Worm (Caenorhabditis elegans) whole organism, mixed stage, embryonic: ENCODE data around the gene B0252.1.

ENCODE experiments used
- M03D4.4 ChIP-seq: sonication (generic microtip); optimal IDR thresholded peaks from 2 replicates; lab custom pipeline; 2017; ENCODE audit warnings: mild to moderate bottlenecking, missing genetic modification characterization, missing compliant biosample characterization
- blmp-1 ChIP-seq: fragments of 150-350 bp; optimal IDR thresholded peaks from 2 replicates; lab custom pipeline; 2014; ENCODE audit warnings: missing biosample characterization, missing genetic modification characterization
- elt-1 ChIP-seq: sonication (generic microtip); optimal IDR thresholded peaks from 2 replicates; lab custom pipeline; 2017; ENCODE audit warnings: missing genetic modification characterization, mild to moderate bottlenecking, missing compliant biosample characterization, antibody characterized with exemption, moderate library complexity, borderline replicate concordance; ENCODE audit not compliant: insufficient read depth
- lin-13 ChIP-seq: fragments of 150-350 bp; optimal IDR thresholded peaks from 2 replicates; lab custom pipeline; 2014; ENCODE audit warnings: missing biosample characterization, missing genetic modification characterization
- lsy-2 ChIP-seq: fragments of 150-350 bp; optimal IDR thresholded peaks from 2 replicates; lab custom pipeline; 2014; ENCODE audit warnings: missing biosample characterization, missing genetic modification characterization
- mep-1 ChIP-seq: fragments of 150-350 bp; optimal IDR thresholded peaks from 2 replicates; lab custom pipeline; 2017; ENCODE audit warnings: missing biosample characterization, missing genetic modification reagents, missing genetic modification characterization, inconsistent platforms
- nhr-2 ChIP-seq: fragments of 150-350 bp; optimal IDR thresholded peaks from 2 replicates; lab custom pipeline; 2014; ENCODE audit warnings: missing biosample characterization, missing genetic modification characterization
- pha-4 ChIP-seq: fragments of 150-350 bp; optimal IDR thresholded peaks from 2 replicates; lab custom pipeline; 2018; ENCODE audit warnings: missing biosample characterization, missing genetic modification reagents, missing genetic modification characterization
- sptf-1 ChIP-seq: sonication (generic microtip); optimal IDR thresholded peaks from 2 replicates; lab custom pipeline; 2017; ENCODE audit warnings: mild to moderate bottlenecking, missing genetic modification characterization, moderate library complexity, missing compliant biosample characterization
- unc-62 ChIP-seq: fragments of 150-350 bp; optimal IDR thresholded peaks from 2 replicates; lab custom pipeline; 2014; ENCODE audit warnings: missing biosample characterization, missing genetic modification reagents, missing genetic modification characterization
- zip-8 ChIP-seq: fragments of 150-350 bp; optimal IDR thresholded peaks from 2 replicates; lab custom pipeline; 2014; ENCODE audit warnings: missing biosample characterization, missing genetic modification characterization
- ztf-11 ChIP-seq: fragments of 150-350 bp; optimal IDR thresholded peaks from 2 replicates; lab custom pipeline; 2014; ENCODE audit warnings: missing biosample characterization, missing genetic modification characterization

ce11 chrII:6923792-6924191, 4.3 kb downstream of the B0252.1 start:
- TF ChIP-seq nhr-2 (tag; lab: Kevin White, UChicago), result no peak
- no peak for TF ChIP-seq pha-4 (tag; lab: Kevin White, UChicago)
- TF ChIP-seq blmp-1 (tag; lab: Kevin White, UChicago), result no peak
- peak; percentile 40 for TF ChIP-seq lsy-2 (tag; lab: Kevin White, UChicago)
- no peak for TF ChIP-seq lin-13 (tag; lab: Kevin White, UChicago)
- TF ChIP-seq unc-62 (GFP tag; lab: Kevin White, UChicago), result no peak
- no peak for TF ChIP-seq ztf-11 (tag; lab: Kevin White, UChicago)
- no peak for TF ChIP-seq mep-1
- no peak for TF ChIP-seq M03D4.4 (tag; lab: Kevin White, UChicago)
- TF ChIP-seq zip-8, result no peak
- no peak for TF ChIP-seq sptf-1 (tag; lab: Kevin White, UChicago)
- no peak for TF ChIP-seq elt-1
